Fruit fly (Drosophila melanogaster): ENCODE results near the gene PGRP-LD.

The PGRP-LD gene

DNA sequence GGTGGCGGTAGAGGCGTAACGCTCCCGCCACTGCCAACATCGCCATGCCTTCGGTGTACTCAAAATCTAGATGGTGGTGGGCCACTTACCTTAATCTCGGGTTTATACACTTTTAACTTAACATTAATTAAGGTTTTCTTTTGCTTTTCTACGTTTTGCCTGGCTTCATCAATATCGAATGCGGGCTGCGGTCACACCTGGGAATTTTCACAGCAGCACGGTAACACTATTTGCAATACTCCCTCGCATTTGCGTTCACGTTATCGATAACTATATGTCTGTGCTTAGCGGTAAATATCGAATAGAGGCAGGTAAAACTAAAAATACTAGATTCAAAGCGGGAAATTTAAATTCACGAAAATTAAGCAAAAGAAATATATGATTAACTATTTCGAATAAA, 14.1 kb downstream of the PGRP-LD start, which contains the start of gene Bre1 (continued):
- no peak; the same call in 2 of the 3 replicates for TF ChIP-seq CG14860 (GFP tag; IDR thresholded peaks at IDR 0.05; ENCODE audit: partially characterized antibody)
- peak; percentile 34; the same call in 1 of the 2 replicates for TF ChIP-seq CG42726 (GFP tag; IDR thresholded peaks at IDR 0.05; ENCODE audit: partially characterized antibody)
- peak; percentile 51; the same call in 1 of the 2 replicates for TF ChIP-seq klu (GFP tag; IDR thresholded peaks at IDR 0.05)
- peak; percentile 75 for TF ChIP-seq CG1603 (tag; optimal IDR thresholded peaks at IDR 0.05)
- TF ChIP-seq tna (GFP tag; IDR thresholded peaks at IDR 0.05; ENCODE audit: partially characterized antibody) = peak; percentile 53
- TF ChIP-seq gro (GFP tag; optimal IDR thresholded peaks at IDR 0.05) = peak; percentile 39
- TF ChIP-seq CG4617 (GFP tag; optimal IDR thresholded peaks at IDR 0.05; ENCODE audit: borderline replicate concordance) = peak; percentile 93
- TF ChIP-seq sd (tag; optimal IDR thresholded peaks at IDR 0.05) = peak; percentile 87
- TF ChIP-seq Sry-δ (GFP tag; optimal IDR thresholded peaks at IDR 0.05) = peak; percentile 82
- TF ChIP-seq CG3847 (GFP tag; IDR thresholded peaks at IDR 0.05) = peak; percentile 44
- peak; percentile 82 for TF ChIP-seq trem (tag; optimal IDR thresholded peaks at IDR 0.05)
- peak; percentile 58 for TF ChIP-seq HLH4C (GFP tag; IDR thresholded peaks at IDR 0.05; ENCODE audit: partially characterized antibody)
- TF ChIP-seq tup (GFP tag; optimal IDR thresholded peaks at IDR 0.05) = no peak
- no peak for TF ChIP-seq CG6813 (GFP tag; optimal IDR thresholded peaks at IDR 0.05)
- no peak for TF ChIP-seq CG10565 (GFP tag; optimal IDR thresholded peaks at IDR 0.05)
- peak; percentile 98 for TF ChIP-seq pzg (GFP tag; optimal IDR thresholded peaks at IDR 0.05)
- TF ChIP-seq Nf-YC (tag; optimal IDR thresholded peaks at IDR 0.05) = peak; percentile 3
- TF ChIP-seq CG3995 (GFP tag; optimal IDR thresholded peaks at IDR 0.05) = peak; percentile 55
- peak; percentile 82 for TF ChIP-seq Opbp (GFP tag; IDR thresholded peaks at IDR 0.05; ENCODE audit: partially characterized antibody)
- TF ChIP-seq bbx (GFP tag; IDR thresholded peaks at IDR 0.05; ENCODE audit: partially characterized antibody) = peak; percentile 85
- TF ChIP-seq CG2129 (GFP tag; IDR thresholded peaks at IDR 0.05; ENCODE audit: partially characterized antibody) = peak; percentile 44; the same call in 1 of the 2 replicates
- TF ChIP-seq CG16779 (GFP tag; IDR thresholded peaks at IDR 0.05) = no peak
- peak; percentile 97 for TF ChIP-seq Dref (GFP tag; IDR thresholded peaks at IDR 0.05)
- peak; percentile 74 for TF ChIP-seq Sin3A (optimal IDR thresholded peaks at IDR 0.05)
- peak; percentile 82 for TF ChIP-seq MBD-R2 (GFP tag; IDR thresholded peaks at IDR 0.05)
- TF ChIP-seq onecut (GFP tag; IDR thresholded peaks at IDR 0.05) = peak; percentile 67
- TF ChIP-seq Myb (GFP tag; optimal IDR thresholded peaks at IDR 0.05) = peak; percentile 31
- TF ChIP-seq BEAF-32 (GFP tag; optimal IDR thresholded peaks at IDR 0.05) = peak; percentile 84
- no peak for TF ChIP-seq CG18764 (GFP tag; optimal IDR thresholded peaks at IDR 0.05)
- TF ChIP-seq amos (GFP tag; IDR thresholded peaks at IDR 0.05; ENCODE audit: partially characterized antibody) = peak; percentile 85
- peak; percentile 53; the same call in 1 of the 3 replicates for TF ChIP-seq CG7963 (GFP tag; IDR thresholded peaks at IDR 0.05; ENCODE audit: partially characterized antibody)
- TF ChIP-seq CG2712 (tag; optimal IDR thresholded peaks at IDR 0.05) = peak; percentile 29
- TF ChIP-seq phol (tag; optimal IDR thresholded peaks at IDR 0.05) = peak; percentile 72
- TF ChIP-seq HmgZ (tag; optimal IDR thresholded peaks at IDR 0.05) = peak; percentile 63
- no peak for TF ChIP-seq CG6254 (GFP tag; optimal IDR thresholded peaks at IDR 0.05)
- no peak for TF ChIP-seq CG9609 (GFP tag; optimal IDR thresholded peaks at IDR 0.05)
- TF ChIP-seq Gug (GFP tag; IDR thresholded peaks at IDR 0.05) = no peak
- peak; percentile 15 for TF ChIP-seq CG10147 (GFP tag; optimal IDR thresholded peaks at IDR 0.05)
- TF ChIP-seq chif (GFP tag; optimal IDR thresholded peaks at IDR 0.05) = no peak
- TF ChIP-seq CG11560 (tag; IDR thresholded peaks at IDR 0.05) = peak; percentile 97
- TF ChIP-seq trh (GFP tag; optimal IDR thresholded peaks at IDR 0.05) = no peak
- TF ChIP-seq YL-1 (GFP tag; optimal IDR thresholded peaks at IDR 0.05) = peak; percentile 74
- TF ChIP-seq CG34224 (GFP tag; IDR thresholded peaks at IDR 0.05; ENCODE audit: partially characterized antibody) = peak; percentile 83
- no peak for TF ChIP-seq D19B (GFP tag; optimal IDR thresholded peaks at IDR 0.05)
- TF ChIP-seq CG3163 (GFP tag; optimal IDR thresholded peaks at IDR 0.05) = no peak
- peak; percentile 55; the same call in 1 of the 3 replicates for TF ChIP-seq vnd (GFP tag; IDR thresholded peaks at IDR 0.05; ENCODE audit: partially characterized antibody)
- TF ChIP-seq ems (GFP tag; optimal IDR thresholded peaks at IDR 0.05) = no peak
- TF ChIP-seq CG17829 (tag; optimal IDR thresholded peaks at IDR 0.05) = peak; percentile 38
- peak; percentile 1 for TF ChIP-seq CG1792 (GFP tag; optimal IDR thresholded peaks at IDR 0.05)
